Worm (Caenorhabditis elegans): ENCODE measurements around the gene Y51B9A.7.

Y51B9A.7 gene

ce11 chrII:9438227-9438626 lies 38.4 kb downstream of the Y51B9A.7 start, which contains the start of gene chil-13:
Gene chil-13, minus strand, starts transcription at chrII:9438327.
- TF ChIP-seq efl-1 (GFP tag; optimal IDR thresholded peaks at IDR 0.05) (no peak), sptf-2 (GFP tag; optimal IDR thresholded peaks at IDR 0.05) (no peak), F22D6.2 (tag; optimal IDR thresholded peaks at IDR 0.05) (no peak), ztf-18 (tag; optimal IDR thresholded peaks at IDR 0.05) (no peak), Y56A3A.18 (GFP tag; IDR thresholded peaks at IDR 0.05) (no peak), lir-1 (GFP tag; conservative IDR thresholded peaks at IDR 0.05) (no peak), aptf-2 (GFP tag; conservative IDR thresholded peaks at IDR 0.05) (no peak), Y79H2A.3 (GFP tag; conservative IDR thresholded peaks at IDR 0.05) (no peak), madf-3 (GFP tag; IDR thresholded peaks at IDR 0.05) (no peak), madf-6 (GFP tag; IDR thresholded peaks at IDR 0.05) (no peak)

ce11 chrII:9438853-9439252 lies 39.0 kb downstream of the Y51B9A.7 start:
- TF ChIP-seq Y67H2A.10 (GFP tag; conservative IDR thresholded peaks at IDR 0.05), result no peak

- no peak for TF ChIP-seq hsf-1 (GFP tag; IDR thresholded peaks at IDR 0.05)
- TF ChIP-seq akir-1 (GFP tag; optimal IDR thresholded peaks at IDR 0.05), result no peak
- TF ChIP-seq nhr-179 (tag; optimal IDR thresholded peaks at IDR 0.05), result no peak
- TF ChIP-seq nhr-90 (tag; optimal IDR thresholded peaks at IDR 0.05), result no peak
- TF ChIP-seq mcd-1 (GFP tag; IDR thresholded peaks at IDR 0.05), result no peak
- no peak for TF ChIP-seq T07F8.4 (tag; optimal IDR thresholded peaks at IDR 0.05)
- TF ChIP-seq unc-130 (GFP tag; optimal IDR thresholded peaks at IDR 0.05), result no peak
- no peak for TF ChIP-seq nfya-1 (tag; optimal IDR thresholded peaks at IDR 0.05; ENCODE audit: borderline replicate concordance, insufficient read depth)
- TF ChIP-seq aptf-2 (GFP tag; conservative IDR thresholded peaks at IDR 0.05), result no peak
- TF ChIP-seq pha-4 (tag; optimal IDR thresholded peaks at IDR 0.05), result no peak
- no peak for TF ChIP-seq ZK185.1 (tag; optimal IDR thresholded peaks at IDR 0.05; ENCODE audit: poor library complexity, severe bottlenecking)
- TF ChIP-seq nhr-120 (GFP tag; IDR thresholded peaks at IDR 0.05), result no peak
- no peak for TF ChIP-seq Y53F4B.3 (GFP tag; IDR thresholded peaks at IDR 0.05)
- no peak for TF ChIP-seq F49E8.2 (tag; optimal IDR thresholded peaks at IDR 0.05; ENCODE audit: insufficient read depth)
- TF ChIP-seq ekl-4 (GFP tag; IDR thresholded peaks at IDR 0.05), result no peak
- TF ChIP-seq unc-62 (GFP tag; optimal IDR thresholded peaks at IDR 0.05), result no peak
- TF ChIP-seq aptf-3 (GFP tag; IDR thresholded peaks at IDR 0.05), result no peak
- TF ChIP-seq repo-1 (tag; optimal IDR thresholded peaks at IDR 0.05), result no peak
- TF ChIP-seq tlf-1 (GFP tag; optimal IDR thresholded peaks at IDR 0.05), result no peak
- no peak for TF ChIP-seq rec-8 (tag; optimal IDR thresholded peaks at IDR 0.05)
Measured at ce11 chrII:9440060-9440459, 40.2 kb downstream of the Y51B9A.7 start, which contains the start of gene chil-17. Gene chil-17, minus strand, starts transcription at chrII:9440160.

ce11 chrII:9441838-9442237 lies 42.0 kb downstream of the Y51B9A.7 start, which contains the start of gene chil-16:
Gene chil-16, minus strand, starts transcription at chrII:9441938.
- no peak for TF ChIP-seq ceh-58 (GFP tag; IDR thresholded peaks at IDR 0.05)
- no peak for TF ChIP-seq let-607 (tag; optimal IDR thresholded peaks at IDR 0.05)
- no peak for TF ChIP-seq die-1 (tag; optimal IDR thresholded peaks at IDR 0.05)
- TF ChIP-seq hsf-1 (GFP tag; IDR thresholded peaks at IDR 0.05), result no peak
- TF ChIP-seq ztf-22 (GFP tag; optimal IDR thresholded peaks at IDR 0.05), result no peak
- TF ChIP-seq tlf-1 (GFP tag; optimal IDR thresholded peaks at IDR 0.05), result no peak
- no peak for TF ChIP-seq efl-1 (GFP tag; optimal IDR thresholded peaks at IDR 0.05)
- TF ChIP-seq F49E8.2 (tag; optimal IDR thresholded peaks at IDR 0.05; ENCODE audit: insufficient read depth), result no peak
- no peak for TF ChIP-seq madf-8 (GFP tag; conservative IDR thresholded peaks at IDR 0.05)
- no peak for TF ChIP-seq F33H1.4 (GFP tag; IDR thresholded peaks at IDR 0.05)

All from whole organism, young adult.